Fruit fly (Drosophila melanogaster): ENCODE data around the gene CG6005.

Gene CG6005

dm6 chr3R:19001701-19002100 is 22.1 kb downstream of the CG6005 start:
- TF ChIP-seq Hr96 (GFP tag; optimal IDR thresholded peaks at IDR 0.05) (no peak), ovo (GFP tag; optimal IDR thresholded peaks at IDR 0.05) (no peak), CG7045 (GFP tag; optimal IDR thresholded peaks at IDR 0.05) (no peak), toe (GFP tag; optimal IDR thresholded peaks at IDR 0.05) (no peak), CG12768 (GFP tag; optimal IDR thresholded peaks at IDR 0.05) (no peak), CG7101 (tag; optimal IDR thresholded peaks at IDR 0.05) (no peak)

- TF ChIP-seq kay (GFP tag; ENCODE audit: borderline replicate concordance): no peak
- no peak for TF ChIP-seq CG33017 (tag; optimal IDR thresholded peaks at IDR 0.05)
- TF ChIP-seq CG7045 (GFP tag; optimal IDR thresholded peaks at IDR 0.05): no peak
- TF ChIP-seq CG14711 (tag; optimal IDR thresholded peaks at IDR 0.05): no peak
- TF ChIP-seq cic (GFP tag; optimal IDR thresholded peaks at IDR 0.05): no peak
Measured at dm6 chr3R:18999906-19000451, 23.9 kb downstream of the CG6005 start.

- TF ChIP-seq CG33017 (tag; optimal IDR thresholded peaks at IDR 0.05) (no peak), CG11617 (GFP tag; optimal IDR thresholded peaks at IDR 0.05) (no peak), cnc (optimal IDR thresholded peaks at IDR 0.05) (no peak), ovo (GFP tag; optimal IDR thresholded peaks at IDR 0.05) (no peak), cic (GFP tag; optimal IDR thresholded peaks at IDR 0.05) (no peak), CG12768 (GFP tag; optimal IDR thresholded peaks at IDR 0.05) (no peak), pad (GFP tag; optimal IDR thresholded peaks at IDR 0.05) (no peak), CG7101 (tag; optimal IDR thresholded peaks at IDR 0.05) (no peak), toe (GFP tag; optimal IDR thresholded peaks at IDR 0.05) (no peak), tj (GFP tag; optimal IDR thresholded peaks at IDR 0.05) (no peak), Hr96 (GFP tag; optimal IDR thresholded peaks at IDR 0.05) (no peak), Clk (GFP tag; optimal IDR thresholded peaks at IDR 0.05) (no peak), bab1 (GFP tag; optimal IDR thresholded peaks at IDR 0.05) (no peak), CG14711 (tag; optimal IDR thresholded peaks at IDR 0.05) (no peak), CG1620 (GFP tag; optimal IDR thresholded peaks at IDR 0.05) (no peak), Mnt (GFP tag; optimal IDR thresholded peaks at IDR 0.05) (no peak), CG5204 (GFP tag; optimal IDR thresholded peaks at IDR 0.05) (no peak), CG7045 (GFP tag; optimal IDR thresholded peaks at IDR 0.05) (no peak), Crg-1 (GFP tag; optimal IDR thresholded peaks at IDR 0.05) (no peak), kay (GFP tag; ENCODE audit: borderline replicate concordance) (no peak)
Measured at dm6 chr3R:18998370-18998769, 25.5 kb downstream of the CG6005 start.

dm6 chr3R:18997388-18998287 is 26.2 kb downstream of the CG6005 start:
- no peak for TF ChIP-seq CG14711 (tag; optimal IDR thresholded peaks at IDR 0.05)
- TF ChIP-seq CG11617 (GFP tag; optimal IDR thresholded peaks at IDR 0.05): peak; percentile 13
- no peak for TF ChIP-seq Clk (GFP tag; optimal IDR thresholded peaks at IDR 0.05)
- peak; percentile 20 for TF ChIP-seq ovo (GFP tag; optimal IDR thresholded peaks at IDR 0.05)
- TF ChIP-seq CG7101 (tag; optimal IDR thresholded peaks at IDR 0.05): peak; percentile 23
- no peak for TF ChIP-seq CG1620 (GFP tag; optimal IDR thresholded peaks at IDR 0.05)
- TF ChIP-seq kay (GFP tag; ENCODE audit: borderline replicate concordance): peak; percentile 43

dm6 chr3R:18995556-18996272 is 28.1 kb downstream of the CG6005 start:
- TF ChIP-seq CG12768 (GFP tag; optimal IDR thresholded peaks at IDR 0.05) (no peak), kay (GFP tag; ENCODE audit: borderline replicate concordance) (peak; percentile 18), CG1620 (GFP tag; optimal IDR thresholded peaks at IDR 0.05) (no peak)

dm6 chr3R:18993159-18993558 is 30.7 kb downstream of the CG6005 start:
- no peak for TF ChIP-seq CG11617 (GFP tag; optimal IDR thresholded peaks at IDR 0.05)
- no peak for TF ChIP-seq cic (GFP tag; optimal IDR thresholded peaks at IDR 0.05)
- TF ChIP-seq bab1 (GFP tag; optimal IDR thresholded peaks at IDR 0.05): no peak
- no peak for TF ChIP-seq Crg-1 (GFP tag; optimal IDR thresholded peaks at IDR 0.05)
- TF ChIP-seq Hr96 (GFP tag; optimal IDR thresholded peaks at IDR 0.05): no peak
- TF ChIP-seq toe (GFP tag; optimal IDR thresholded peaks at IDR 0.05): no peak
- TF ChIP-seq Mnt (GFP tag; optimal IDR thresholded peaks at IDR 0.05): no peak
- TF ChIP-seq CG7101 (tag; optimal IDR thresholded peaks at IDR 0.05): no peak
- TF ChIP-seq CG33017 (tag; optimal IDR thresholded peaks at IDR 0.05): no peak
- TF ChIP-seq Clk (GFP tag; optimal IDR thresholded peaks at IDR 0.05): no peak
- no peak for TF ChIP-seq cnc (optimal IDR thresholded peaks at IDR 0.05)
- TF ChIP-seq CG12768 (GFP tag; optimal IDR thresholded peaks at IDR 0.05): no peak
- no peak for TF ChIP-seq CG1620 (GFP tag; optimal IDR thresholded peaks at IDR 0.05)
- TF ChIP-seq ovo (GFP tag; optimal IDR thresholded peaks at IDR 0.05): no peak
- TF ChIP-seq kay (GFP tag; ENCODE audit: borderline replicate concordance): no peak
- TF ChIP-seq CG14711 (tag; optimal IDR thresholded peaks at IDR 0.05): no peak
- TF ChIP-seq CG7045 (GFP tag; optimal IDR thresholded peaks at IDR 0.05): no peak
- TF ChIP-seq pad (GFP tag; optimal IDR thresholded peaks at IDR 0.05): no peak
- no peak for TF ChIP-seq tj (GFP tag; optimal IDR thresholded peaks at IDR 0.05)
